Worm (Caenorhabditis elegans): ENCODE measurements around the gene npp-25.
A peak's percentile ranks its signal among the peaks of the same experiment; 100 is the strongest.

Gene npp-25

ce11 chrIII:12942307-12942706, 16.5 kb upstream of the npp-25 start, which contains the start of gene unc-25 (continued):
- TF ChIP-seq zag-1 (tag; optimal IDR thresholded peaks at IDR 0.05) (no peak), F13H6.1 (tag; optimal IDR thresholded peaks at IDR 0.05) (peak; percentile 0), unc-39 (tag; optimal IDR thresholded peaks at IDR 0.05) (no peak), ZK546.5 (tag; optimal IDR thresholded peaks at IDR 0.05) (no peak), nhr-129 (tag; optimal IDR thresholded peaks at IDR 0.05) (no peak), aly-2 (tag; optimal IDR thresholded peaks at IDR 0.05) (no peak), nhr-6 (tag; optimal IDR thresholded peaks at IDR 0.05) (no peak), dmd-4 (tag; optimal IDR thresholded peaks at IDR 0.05) (no peak)

ce11 chrIII:12934417-12934816, 8.6 kb upstream of the npp-25 start, which contains the start of gene epg-3:
Gene epg-3, plus strand, starts transcription at chrIII:12934717.
- TF ChIP-seq nhr-23 (tag; optimal IDR thresholded peaks at IDR 0.05): no peak
- TF ChIP-seq mdl-1 (tag; optimal IDR thresholded peaks at IDR 0.05): no peak
- no peak for TF ChIP-seq sma-9 (GFP tag; optimal IDR thresholded peaks at IDR 0.05)
- no peak for TF ChIP-seq sma-9 (tag; optimal IDR thresholded peaks at IDR 0.05)
- TF ChIP-seq lin-11 (tag; optimal IDR thresholded peaks at IDR 0.05): no peak
- TF ChIP-seq skn-1 (tag; optimal IDR thresholded peaks at IDR 0.05): no peak
- no peak for TF ChIP-seq sem-4 (tag; optimal IDR thresholded peaks at IDR 0.05)
- TF ChIP-seq sma-3 (GFP tag; optimal IDR thresholded peaks at IDR 0.05): no peak
- TF ChIP-seq unc-39 (tag; optimal IDR thresholded peaks at IDR 0.05): no peak
- no peak for TF ChIP-seq lin-13 (GFP tag; optimal IDR thresholded peaks at IDR 0.05)
- TF ChIP-seq F13H6.1 (tag; optimal IDR thresholded peaks at IDR 0.05): no peak

- TF ChIP-seq skn-1 (tag; optimal IDR thresholded peaks at IDR 0.05): peak; percentile 50
- TF ChIP-seq sma-3 (GFP tag; optimal IDR thresholded peaks at IDR 0.05): no peak
Observed at ce11 chrIII:12932776-12933175, 7.0 kb upstream of the npp-25 start.

- TF ChIP-seq lsy-2 (tag; optimal IDR thresholded peaks at IDR 0.05): peak; percentile 85 to 88
- no peak for TF ChIP-seq ztf-4 (tag; optimal IDR thresholded peaks at IDR 0.05)
- no peak for TF ChIP-seq zag-1 (tag; optimal IDR thresholded peaks at IDR 0.05)
- TF ChIP-seq nhr-25 (tag; optimal IDR thresholded peaks at IDR 0.05): peak; percentile 49
- TF ChIP-seq ceh-16 (tag; optimal IDR thresholded peaks at IDR 0.05): no peak
- peak; percentile 70 for TF ChIP-seq crh-2 (tag; optimal IDR thresholded peaks at IDR 0.05)
- no peak for TF ChIP-seq ZK546.5 (tag; optimal IDR thresholded peaks at IDR 0.05)
- peak; percentile 63 for TF ChIP-seq nhr-129 (tag; optimal IDR thresholded peaks at IDR 0.05)
- peak; percentile 59 for TF ChIP-seq sem-4 (tag; optimal IDR thresholded peaks at IDR 0.05)
- TF ChIP-seq Y55F3AM.14 (GFP tag; optimal IDR thresholded peaks at IDR 0.05): no peak
- TF ChIP-seq ceh-82 (tag; optimal IDR thresholded peaks at IDR 0.05): no peak
- TF ChIP-seq nhr-10 (tag; optimal IDR thresholded peaks at IDR 0.05): no peak
- TF ChIP-seq aly-2 (tag; optimal IDR thresholded peaks at IDR 0.05): no peak
- TF ChIP-seq mab-5 (tag; optimal IDR thresholded peaks at IDR 0.05): peak; percentile 44
- TF ChIP-seq unc-55 (GFP tag; optimal IDR thresholded peaks at IDR 0.05): peak; percentile 78
- TF ChIP-seq nhr-11 (tag; optimal IDR thresholded peaks at IDR 0.05): no peak
- no peak for TF ChIP-seq alr-1 (tag; optimal IDR thresholded peaks at IDR 0.05)
- TF ChIP-seq lin-39 (tag; optimal IDR thresholded peaks at IDR 0.05): no peak
- peak; percentile 75 for TF ChIP-seq F13H6.1 (tag; optimal IDR thresholded peaks at IDR 0.05)
- no peak for TF ChIP-seq nhr-237 (tag; optimal IDR thresholded peaks at IDR 0.05)
- no peak for TF ChIP-seq unc-62 (GFP tag; optimal IDR thresholded peaks at IDR 0.05)
- no peak for TF ChIP-seq nhr-77 (tag; optimal IDR thresholded peaks at IDR 0.05)
- peak; percentile 40 for TF ChIP-seq egl-27 (tag; optimal IDR thresholded peaks at IDR 0.05)
- peak; percentile 84 for TF ChIP-seq C34F6.9 (tag; optimal IDR thresholded peaks at IDR 0.05)
- TF ChIP-seq nhr-23 (tag; optimal IDR thresholded peaks at IDR 0.05): no peak
- TF ChIP-seq fos-1 (tag; optimal IDR thresholded peaks at IDR 0.05): peak; percentile 37
- TF ChIP-seq nhr-12 (tag; optimal IDR thresholded peaks at IDR 0.05): no peak
- TF ChIP-seq sma-9 (GFP tag; optimal IDR thresholded peaks at IDR 0.05): no peak
- no peak for TF ChIP-seq sma-9 (tag; optimal IDR thresholded peaks at IDR 0.05)
- no peak for TF ChIP-seq ztf-1 (GFP tag; conservative IDR thresholded peaks at IDR 0.05)
- no peak for TF ChIP-seq blmp-1 (tag; optimal IDR thresholded peaks at IDR 0.05; ENCODE audit: insufficient read depth)
- TF ChIP-seq sma-3 (GFP tag; optimal IDR thresholded peaks at IDR 0.05): peak; percentile 36
- no peak for TF ChIP-seq ztf-11 (tag; optimal IDR thresholded peaks at IDR 0.05)
- peak; percentile 37 for TF ChIP-seq ama-1 (optimal IDR thresholded peaks at IDR 0.05)
- no peak for TF ChIP-seq mdl-1 (tag; optimal IDR thresholded peaks at IDR 0.05)
- no peak for TF ChIP-seq nhr-6 (tag; optimal IDR thresholded peaks at IDR 0.05)
- TF ChIP-seq elt-3 (tag; optimal IDR thresholded peaks at IDR 0.05): no peak
- TF ChIP-seq snpc-4 (tag; optimal IDR thresholded peaks at IDR 0.05): no peak
- TF ChIP-seq dmd-4 (tag; optimal IDR thresholded peaks at IDR 0.05): no peak
- no peak for TF ChIP-seq skn-1 (tag; optimal IDR thresholded peaks at IDR 0.05)
- TF ChIP-seq nhr-21 (tag; optimal IDR thresholded peaks at IDR 0.05): peak; percentile 37
- no peak for TF ChIP-seq elt-1 (tag; optimal IDR thresholded peaks at IDR 0.05)
- TF ChIP-seq unc-39 (tag; optimal IDR thresholded peaks at IDR 0.05): no peak
- TF ChIP-seq mbf-1 (tag; optimal IDR thresholded peaks at IDR 0.05): no peak
Observed at ce11 chrIII:12931786-12932427, 6.1 kb upstream of the npp-25 start, which contains the start of gene rbm-7. Gene rbm-7, minus strand, starts transcription at chrIII:12931867.

Data from whole organism, L2 larva.